Fruit fly (Drosophila melanogaster) whole organism, wandering third instar larva: Measurements from ENCODE around the gene CG8209.

ENCODE experiments used
- CG9705 ChIP-seq: fragments of 200-800 bp; sonication (Bioruptor generic); optimal IDR thresholded peaks from 2 replicates; lab custom pipeline; 2018; ENCODE audit warnings: missing biosample characterization, mild to moderate bottlenecking, missing genetic modification characterization
- Jra ChIP-seq: sonication (Bioruptor generic); optimal IDR thresholded peaks from 2 replicates; lab custom pipeline; 2016; ENCODE audit warnings: missing biosample characterization, missing genetic modification characterization
- br ChIP-seq: fragments of 200-800 bp; sonication (Bioruptor generic); optimal IDR thresholded peaks from 2 replicates; lab custom pipeline; 2016; ENCODE audit warnings: missing biosample characterization, missing genetic modification characterization
- dmrt93B ChIP-seq: fragments of 200-800 bp; sonication (Bioruptor generic); optimal IDR thresholded peaks from 2 replicates; lab custom pipeline; 2018; ENCODE audit warnings: missing biosample characterization, mild to moderate bottlenecking, missing genetic modification characterization
- dsf ChIP-seq: sonication (Bioruptor generic); optimal IDR thresholded peaks from 2 replicates; lab custom pipeline; 2016; ENCODE audit warnings: missing biosample characterization, missing genetic modification characterization, borderline replicate concordance
- psq ChIP-seq: fragments of 200-800 bp; sonication (Bioruptor generic); optimal IDR thresholded peaks from 3 replicates; lab custom pipeline; 2017; ENCODE audit warnings: missing biosample characterization, mild to moderate bottlenecking, missing genetic modification characterization, moderate library complexity
- tai ChIP-seq: sonication (Bioruptor generic); optimal IDR thresholded peaks from 2 replicates; lab custom pipeline; 2016; ENCODE audit warnings: missing biosample characterization, missing genetic modification characterization
- woc ChIP-seq: sonication (Bioruptor generic); optimal IDR thresholded peaks from 2 replicates; lab custom pipeline; 2016; ENCODE audit warnings: missing biosample characterization, mild to moderate bottlenecking, missing genetic modification characterization

- TF ChIP-seq Jra (GFP tag; lab: Kevin White, UChicago) (no peak), dsf (no peak), psq (GFP tag; lab: Kevin White, UChicago) (no peak), CG9705 (GFP tag; lab: Kevin White, UChicago) (no peak), woc (GFP tag; lab: Kevin White, UChicago) (no peak), tai (GFP tag; lab: Kevin White, UChicago) (no peak), br (GFP tag; lab: Kevin White, UChicago) (no peak), dmrt93B (GFP tag; lab: Kevin White, UChicago) (no peak)
Measured at dm6 chr3L:7978550-7978776, 2.3 kb downstream of the CG8209 start, which contains the start of gene Pop4.
